Fruit fly (Drosophila melanogaster) whole organism, adult: ENCODE measurements around the gene pix.
A peak's percentile ranks its signal among the peaks of the same experiment; 100 is the strongest.

ENCODE experiments used
- CG11617 ChIP-seq: fragments of 200-800 bp; sonication (Bioruptor generic); optimal IDR thresholded peaks from 2 replicates; lab custom pipeline; 2017; ENCODE audit warnings: mild to moderate bottlenecking, missing biosample characterization, missing genetic modification reagents, missing genetic modification characterization
- bab1 ChIP-seq: fragments of 200-800 bp; sonication (Bioruptor generic); optimal IDR thresholded peaks from 3 replicates; lab custom pipeline; 2019; ENCODE audit warnings: missing biosample characterization, mild to moderate bottlenecking, missing genetic modification characterization, moderate library complexity
- tj ChIP-seq: fragments of 200-800 bp; sonication (Bioruptor generic); optimal IDR thresholded peaks from 3 replicates; lab custom pipeline; 2017; ENCODE audit warnings: missing biosample characterization, mild to moderate bottlenecking, missing genetic modification characterization, moderate library complexity

DNA sequence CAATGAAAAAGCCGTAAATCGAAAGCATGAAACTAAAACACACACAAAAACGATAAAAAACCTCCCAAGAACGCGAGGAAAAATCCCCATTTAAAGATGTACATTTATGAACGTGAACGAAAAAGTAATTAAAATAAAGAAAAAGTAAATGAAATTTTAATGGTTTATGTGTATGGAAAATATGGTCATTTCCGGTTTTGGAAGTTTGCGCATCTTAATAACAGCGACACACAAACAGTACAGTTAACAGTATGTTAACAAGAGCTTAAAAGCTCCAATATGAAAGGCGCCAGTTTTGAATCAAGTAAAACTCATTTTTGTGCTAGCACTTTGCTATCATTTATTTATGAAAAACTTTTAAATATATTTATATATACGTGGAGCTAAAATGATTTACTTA lies 42.6 kb downstream of the pix start:
- TF ChIP-seq tj (GFP tag; lab: Kevin White, UChicago) (no peak), bab1 (GFP tag; lab: Kevin White, UChicago) (peak; percentile 60), CG11617 (GFP tag; lab: Kevin White, UChicago) (no peak)
